Worm (Caenorhabditis elegans) whole organism, midembryonic: Measurements from ENCODE around the gene srxa-14.

Experiments used
- T22C8.4 ChIP-seq: fragments of 200-800 bp; sonication (Bioruptor generic); IDR thresholded peaks from 2 replicates; pipeline ENCODE4 v1.3.6; 2022; ENCODE audit warnings: missing genetic modification characterization, missing compliant biosample characterization
- cog-1 ChIP-seq: sonication (generic microtip); optimal IDR thresholded peaks from 2 replicates; lab custom pipeline; 2016; ENCODE audit warnings: missing genetic modification characterization, missing compliant biosample characterization
- flt-1 ChIP-seq: fragments of 200-800 bp; sonication (Bioruptor generic); IDR thresholded peaks from 2 replicates; pipeline ENCODE4 v1.3.6; 2022; ENCODE audit warnings: missing genetic modification characterization, missing compliant biosample characterization
- klf-2 ChIP-seq: fragments of 200-800 bp; sonication (Bioruptor generic); conservative IDR thresholded peaks from 2 replicates; pipeline ENCODE4 v1.3.6; 2022; ENCODE audit warnings: missing genetic modification reagents, missing genetic modification characterization, missing compliant biosample characterization
- med-1 ChIP-seq: sonication (generic microtip); optimal IDR thresholded peaks from 2 replicates; lab custom pipeline; 2017; ENCODE audit warnings: missing genetic modification characterization, mild to moderate bottlenecking, missing compliant biosample characterization, antibody characterized with exemption, missing genetic modification reagents; ENCODE audit not compliant: insufficient read depth
- ref-1 ChIP-seq: fragments of 200-800 bp; sonication (Bioruptor generic); conservative IDR thresholded peaks from 2 replicates; pipeline ENCODE4 v1.3.6; 2022; ENCODE audit warnings: missing genetic modification reagents, missing genetic modification characterization, missing compliant biosample characterization
- tab-1 ChIP-seq: fragments of 200-800 bp; sonication (Bioruptor generic); IDR thresholded peaks from 2 replicates; pipeline ENCODE4 v1.3.6; 2022; ENCODE audit warnings: missing genetic modification characterization, missing compliant biosample characterization
- ztf-23 ChIP-seq: fragments of 200-800 bp; sonication (Bioruptor generic); IDR thresholded peaks from 2 replicates; pipeline ENCODE4 v1.3.6; 2022; ENCODE audit warnings: missing genetic modification reagents, missing genetic modification characterization, missing compliant biosample characterization
- ztf-29 ChIP-seq: fragments of 200-800 bp; sonication (Bioruptor generic); IDR thresholded peaks from 2 replicates; pipeline ENCODE4 v1.3.6; 2022; ENCODE audit warnings: missing genetic modification reagents, missing genetic modification characterization, missing compliant biosample characterization

ce11 chrV:20625260-20625659 lies 14.1 kb upstream of the srxa-14 start:
- TF ChIP-seq cog-1 (no peak), T22C8.4 (no peak), tab-1 (GFP tag; lab: Robert Waterston, UW) (no peak), med-1 (no peak), ztf-29 (GFP tag; lab: Robert Waterston, UW) (no peak), ztf-23 (no peak), flt-1 (GFP tag; lab: Robert Waterston, UW) (no peak), klf-2 (GFP tag; lab: Robert Waterston, UW) (no peak), ref-1 (GFP tag; lab: Robert Waterston, UW) (no peak)
